Worm (Caenorhabditis elegans) whole organism, late embryonic: Measurements from ENCODE around the gene srm-3.

Experiments
- F13H6.1 ChIP-seq: sonication (generic microtip); optimal IDR thresholded peaks from 2 replicates; lab custom pipeline; 2016; ENCODE audit warnings: missing genetic modification characterization, missing compliant biosample characterization
- ahr-1 ChIP-seq: sonication (generic microtip); optimal IDR thresholded peaks from 2 replicates; lab custom pipeline; 2016; ENCODE audit warnings: missing genetic modification characterization, missing compliant biosample characterization
- ama-1 ChIP-seq: fragments of 150-350 bp; optimal IDR thresholded peaks from 2 replicates; lab custom pipeline; 2014
- ceh-14 ChIP-seq: sonication (generic microtip); optimal IDR thresholded peaks from 2 replicates; lab custom pipeline; 2016; ENCODE audit warnings: missing genotype, missing genetic modification characterization, missing compliant biosample characterization
- ceh-2 ChIP-seq: sonication (generic microtip); optimal IDR thresholded peaks from 2 replicates; lab custom pipeline; 2016; ENCODE audit warnings: missing genotype, missing genetic modification characterization, missing compliant biosample characterization
- ceh-22 ChIP-seq: sonication (generic microtip); optimal IDR thresholded peaks from 2 replicates; lab custom pipeline; 2017; ENCODE audit warnings: missing biosample characterization, missing genetic modification characterization
- ceh-24 ChIP-seq: sonication (generic microtip); optimal IDR thresholded peaks from 2 replicates; lab custom pipeline; 2016; ENCODE audit warnings: mild to moderate bottlenecking, missing genetic modification characterization, missing compliant biosample characterization
- ceh-31 ChIP-seq: sonication (generic microtip); optimal IDR thresholded peaks from 2 replicates; lab custom pipeline; 2016; ENCODE audit warnings: missing genetic modification characterization, missing compliant biosample characterization
- ceh-34 ChIP-seq: sonication (generic microtip); optimal IDR thresholded peaks from 2 replicates; lab custom pipeline; 2016; ENCODE audit warnings: mild to moderate bottlenecking, missing genetic modification characterization, missing compliant biosample characterization
- ceh-45 ChIP-seq: fragments of 200-800 bp; sonication (Bioruptor generic); IDR thresholded peaks from 2 replicates; pipeline ENCODE4 v1.3.6; 2022; ENCODE audit warnings: missing genetic modification reagents, missing genetic modification characterization, missing compliant biosample characterization
- ceh-6 ChIP-seq: fragments of 200-800 bp; sonication (Bioruptor generic); optimal IDR thresholded peaks from 2 replicates; lab custom pipeline; 2018; ENCODE audit warnings: mild to moderate bottlenecking, missing genetic modification characterization, missing compliant biosample characterization
- ceh-9 ChIP-seq: sonication (generic microtip); optimal IDR thresholded peaks from 2 replicates; lab custom pipeline; 2016; ENCODE audit warnings: mild to moderate bottlenecking, missing genetic modification characterization, inconsistent platforms, missing compliant biosample characterization
- dmd-4 ChIP-seq: sonication (generic microtip); optimal IDR thresholded peaks from 2 replicates; lab custom pipeline; 2016; ENCODE audit warnings: borderline replicate concordance, missing genetic modification characterization, missing compliant biosample characterization
- dve-1 ChIP-seq: sonication (generic microtip); optimal IDR thresholded peaks from 2 replicates; lab custom pipeline; 2017; ENCODE audit warnings: antibody characterized with exemption, mild to moderate bottlenecking, missing genetic modification characterization, missing compliant biosample characterization
- eyg-1 ChIP-seq: sonication (generic microtip); optimal IDR thresholded peaks from 2 replicates; lab custom pipeline; 2016; ENCODE audit warnings: missing genotype, missing genetic modification characterization, missing compliant biosample characterization
- fax-1 ChIP-seq: sonication (generic microtip); optimal IDR thresholded peaks from 2 replicates; lab custom pipeline; 2016; ENCODE audit warnings: missing genotype, missing genetic modification characterization, missing compliant biosample characterization
- fkh-10 ChIP-seq: fragments of 150-350 bp; optimal IDR thresholded peaks from 2 replicates; lab custom pipeline; 2014; ENCODE audit warnings: missing biosample characterization, missing genetic modification reagents, missing genetic modification characterization
- fkh-6 ChIP-seq: sonication (generic microtip); optimal IDR thresholded peaks from 2 replicates; lab custom pipeline; 2016; ENCODE audit warnings: missing genetic modification characterization, missing compliant biosample characterization
- gmeb-2 ChIP-seq: sonication (generic microtip); optimal IDR thresholded peaks from 2 replicates; lab custom pipeline; 2016; ENCODE audit warnings: missing genetic modification characterization, inconsistent platforms, missing compliant biosample characterization
- hlh-30 ChIP-seq: sonication (generic microtip); optimal IDR thresholded peaks from 2 replicates; lab custom pipeline; 2017; ENCODE audit warnings: antibody characterized with exemption, missing genetic modification characterization, missing compliant biosample characterization; ENCODE audit not compliant: insufficient read depth
- lim-6 ChIP-seq: sonication (generic microtip); optimal IDR thresholded peaks from 2 replicates; lab custom pipeline; 2016; ENCODE audit warnings: missing genetic modification characterization, missing compliant biosample characterization
- lin-11 ChIP-seq: fragments of 200-800 bp; sonication (Bioruptor generic); optimal IDR thresholded peaks from 2 replicates; lab custom pipeline; 2018; ENCODE audit warnings: mild to moderate bottlenecking, missing genetic modification characterization, missing compliant biosample characterization
- madf-2 ChIP-seq: sonication (generic microtip); optimal IDR thresholded peaks from 2 replicates; lab custom pipeline; 2017; ENCODE audit warnings: missing genetic modification characterization, missing compliant biosample characterization
- mec-3 ChIP-seq: sonication (generic microtip); optimal IDR thresholded peaks from 2 replicates; lab custom pipeline; 2016; ENCODE audit warnings: borderline replicate concordance, missing genetic modification characterization, missing compliant biosample characterization
- nfya-1 ChIP-seq: sonication (generic microtip); optimal IDR thresholded peaks from 2 replicates; lab custom pipeline; 2017; ENCODE audit warnings: missing genetic modification characterization, mild to moderate bottlenecking, missing compliant biosample characterization, antibody characterized with exemption, moderate library complexity
- nhr-11 ChIP-seq: fragments of 150-350 bp; optimal IDR thresholded peaks from 2 replicates; lab custom pipeline; 2014; ENCODE audit warnings: missing biosample characterization, missing genetic modification characterization
- odd-2 ChIP-seq: sonication (generic microtip); optimal IDR thresholded peaks from 2 replicates; lab custom pipeline; 2017; ENCODE audit warnings: antibody characterized with exemption, mild to moderate bottlenecking, missing genetic modification characterization, missing compliant biosample characterization
- pax-1 ChIP-seq: fragments of 150-350 bp; optimal IDR thresholded peaks from 2 replicates; lab custom pipeline; 2014; ENCODE audit warnings: missing biosample characterization, missing genetic modification characterization
- pha-4 ChIP-seq: fragments of 150-350 bp; optimal IDR thresholded peaks from 2 replicates; lab custom pipeline; 2018; ENCODE audit warnings: missing biosample characterization, missing genetic modification reagents, missing genetic modification characterization
- pqm-1 ChIP-seq: sonication (generic microtip); optimal IDR thresholded peaks from 2 replicates; lab custom pipeline; 2016; ENCODE audit warnings: missing genetic modification characterization, missing compliant biosample characterization
- pros-1 ChIP-seq: fragments of 150-350 bp; optimal IDR thresholded peaks from 2 replicates; lab custom pipeline; 2014; ENCODE audit warnings: missing biosample characterization, missing genetic modification reagents, missing genetic modification characterization
- ref-2 ChIP-seq: sonication (generic microtip); optimal IDR thresholded peaks from 2 replicates; lab custom pipeline; 2016; ENCODE audit warnings: missing genetic modification characterization, missing compliant biosample characterization
- syd-9 ChIP-seq: sonication (generic microtip); optimal IDR thresholded peaks from 2 replicates; lab custom pipeline; 2016; ENCODE audit warnings: mild to moderate bottlenecking, missing genetic modification characterization, moderate library complexity, missing compliant biosample characterization
- tbx-2 ChIP-seq: sonication (generic microtip); optimal IDR thresholded peaks from 2 replicates; lab custom pipeline; 2016; ENCODE audit warnings: missing genetic modification characterization, missing compliant biosample characterization
- tbx-7 ChIP-seq: sonication (generic microtip); optimal IDR thresholded peaks from 2 replicates; lab custom pipeline; 2016; ENCODE audit warnings: missing genotype, missing genetic modification characterization, missing compliant biosample characterization
- ttx-3 ChIP-seq: sonication (generic microtip); optimal IDR thresholded peaks from 2 replicates; lab custom pipeline; 2016; ENCODE audit warnings: missing genetic modification reagents, missing genetic modification characterization, missing compliant biosample characterization
- unc-55 ChIP-seq: sonication (generic microtip); optimal IDR thresholded peaks from 2 replicates; lab custom pipeline; 2017; ENCODE audit warnings: missing biosample characterization, missing genetic modification reagents, missing genetic modification characterization
- unc-86 ChIP-seq: sonication (generic microtip); optimal IDR thresholded peaks from 2 replicates; lab custom pipeline; 2016; ENCODE audit warnings: missing genetic modification characterization, missing compliant biosample characterization
- zip-5 ChIP-seq: sonication (generic microtip); optimal IDR thresholded peaks from 2 replicates; lab custom pipeline; 2016; ENCODE audit warnings: missing genetic modification characterization, missing compliant biosample characterization

Gene srm-3

ce11 chrIV:9618836-9619235 is 29.9 kb upstream of the srm-3 start:
- TF ChIP-seq zip-5 (tag; lab: Kevin White, UChicago) (no peak), pha-4 (tag; lab: Kevin White, UChicago) (no peak), gmeb-2 (tag; lab: Kevin White, UChicago) (no peak), odd-2 (tag; lab: Kevin White, UChicago) (no peak), F13H6.1 (tag; lab: Kevin White, UChicago) (no peak), lim-6 (tag; lab: Kevin White, UChicago) (no peak), ceh-2 (tag; lab: Kevin White, UChicago) (no peak), fax-1 (tag; lab: Kevin White, UChicago) (no peak), ttx-3 (tag; lab: Kevin White, UChicago) (no peak), lin-11 (tag; lab: Kevin White, UChicago) (no peak), fkh-10 (GFP tag; lab: Kevin White, UChicago) (no peak), pax-1 (tag; lab: Kevin White, UChicago) (no peak), unc-86 (tag; lab: Kevin White, UChicago) (no peak), ceh-14 (tag; lab: Kevin White, UChicago) (no peak), ceh-9 (no peak), ceh-45 (no peak)
- TF ChIP-seq, all 69 proteins: peak for 0

- TF ChIP-seq ttx-3 (tag; lab: Kevin White, UChicago) (no peak), unc-86 (tag; lab: Kevin White, UChicago) (no peak), ceh-9 (no peak), pha-4 (tag; lab: Kevin White, UChicago) (no peak), pqm-1 (tag; lab: Kevin White, UChicago) (no peak), odd-2 (tag; lab: Kevin White, UChicago) (no peak), ceh-24 (tag; lab: Kevin White, UChicago) (no peak), madf-2 (tag; lab: Kevin White, UChicago) (no peak), fkh-10 (GFP tag; lab: Kevin White, UChicago) (no peak), hlh-30 (tag; lab: Kevin White, UChicago) (no peak), tbx-2 (tag; lab: Kevin White, UChicago) (no peak), eyg-1 (tag; lab: Kevin White, UChicago) (no peak), tbx-7 (tag; lab: Kevin White, UChicago) (no peak), pros-1 (tag; lab: Kevin White, UChicago) (no peak), pax-1 (tag; lab: Kevin White, UChicago) (no peak), ceh-6 (GFP tag; lab: Kevin White, UChicago) (no peak), fax-1 (tag; lab: Kevin White, UChicago) (no peak)
Measured at ce11 chrIV:9622272-9622671, 26.5 kb upstream of the srm-3 start, which contains the start of gene W09C2.7. Gene W09C2.7 (minus strand): TSS chrIV:9622372.

- TF ChIP-seq nfya-1 (tag; lab: Kevin White, UChicago) (no peak), dve-1 (tag; lab: Kevin White, UChicago) (no peak), ahr-1 (no peak), ceh-31 (tag; lab: Kevin White, UChicago) (no peak), mec-3 (no peak), nhr-11 (tag; lab: Kevin White, UChicago) (no peak), hlh-30 (tag; lab: Kevin White, UChicago) (no peak), ref-2 (tag; lab: Kevin White, UChicago) (no peak), ceh-34 (tag; lab: Kevin White, UChicago) (no peak), zip-5 (tag; lab: Kevin White, UChicago) (no peak), pros-1 (tag; lab: Kevin White, UChicago) (no peak), pax-1 (tag; lab: Kevin White, UChicago) (no peak), ama-1 (lab: Kevin White, UChicago) (no peak), unc-55 (GFP tag; lab: Kevin White, UChicago) (no peak), syd-9 (tag; lab: Kevin White, UChicago) (no peak), fkh-6 (tag; lab: Kevin White, UChicago) (no peak), dmd-4 (tag; lab: Kevin White, UChicago) (no peak), ceh-22 (no peak)
Measured at ce11 chrIV:9623269-9623668, 25.5 kb upstream of the srm-3 start, which contains the start of gene W09C2.9. Gene W09C2.9 (minus strand): TSS chrIV:9623369.
